Fruit fly (Drosophila melanogaster) whole organism: ENCODE results near the gene Aplip1.

Source experiments
- CG8478 ChIP-seq: fragments of >200 bp; optimal IDR thresholded peaks from 2 replicates; lab custom pipeline; 2018; ENCODE audit warnings: inconsistent platforms
- Dll ChIP-seq: fragments of >200 bp; optimal IDR thresholded peaks from 2 replicates; lab custom pipeline; 2017
- EcR ChIP-seq, 2 experiments: fragments of >200 bp; optimal IDR thresholded peaks; 2 replicates each; lab custom pipeline; 2017; ENCODE audit warnings: missing biosample characterization in 2 of 2, missing genetic modification characterization in 2 of 2, missing genetic modification reagents in 2 of 2
- pan ChIP-seq: fragments of >200 bp; optimal IDR thresholded peaks from 2 replicates; lab custom pipeline; 2017
- psq ChIP-seq: fragments of >200 bp; optimal IDR thresholded peaks from 2 replicates; lab custom pipeline; 2017
- usp ChIP-seq: fragments of >200 bp; optimal IDR thresholded peaks from 2 replicates; lab custom pipeline; 2017; ENCODE audit warnings: missing biosample characterization, missing genetic modification characterization, mixed read lengths

Aplip1 gene

dm6 chr3L:1204674-1205547 is 8.8 kb downstream of the Aplip1 start, which contains the start of gene CG9119:
Gene CG9119, minus strand, starts transcription at chr3L:1204795.
- TF ChIP-seq psq (lab: Kevin White, UChicago) (no peak), Dll (lab: Kevin White, UChicago) (no peak), CG8478 (no peak), EcR (GFP tag; optimal IDR thresholded peaks at IDR 0.05; lab: Kevin White, UChicago) (no peak), pan (lab: Kevin White, UChicago) (no peak), usp (GFP tag; lab: Kevin White, UChicago) (no peak)

- no peak for TF ChIP-seq EcR (GFP tag; optimal IDR thresholded peaks at IDR 0.05; lab: Kevin White, UChicago)
- no peak for TF ChIP-seq psq (lab: Kevin White, UChicago)
- no peak for TF ChIP-seq pan (lab: Kevin White, UChicago)
- no peak for TF ChIP-seq CG8478
- no peak for TF ChIP-seq usp (GFP tag; lab: Kevin White, UChicago)
- TF ChIP-seq Dll (lab: Kevin White, UChicago): no peak
Observed at dm6 chr3L:1206682-1207421, 10.7 kb downstream of the Aplip1 start, which contains the start of gene LysB. Gene LysB, plus strand, starts transcription at chr3L:1207371.

- TF ChIP-seq EcR (GFP tag; optimal IDR thresholded peaks at IDR 0.05; lab: Kevin White, UChicago) (no peak), Dll (lab: Kevin White, UChicago) (no peak), pan (lab: Kevin White, UChicago) (no peak), usp (GFP tag; lab: Kevin White, UChicago) (no peak), psq (lab: Kevin White, UChicago) (no peak), CG8478 (no peak)
Observed at dm6 chr3L:1208206-1208605, 12.1 kb downstream of the Aplip1 start.

- TF ChIP-seq psq (lab: Kevin White, UChicago): no peak
- TF ChIP-seq CG8478: no peak
- TF ChIP-seq pan (lab: Kevin White, UChicago): no peak
- no peak for TF ChIP-seq usp (GFP tag; lab: Kevin White, UChicago)
- no peak for TF ChIP-seq EcR (GFP tag; optimal IDR thresholded peaks at IDR 0.05; lab: Kevin White, UChicago)
- TF ChIP-seq Dll (lab: Kevin White, UChicago): no peak
Observed at dm6 chr3L:1211096-1211495, 15.0 kb downstream of the Aplip1 start, which contains the start of gene LysD. Gene LysD, minus strand, starts transcription at chr3L:1211196.

- no peak for TF ChIP-seq pan (lab: Kevin White, UChicago)
- TF ChIP-seq usp (GFP tag; lab: Kevin White, UChicago): no peak
- TF ChIP-seq CG8478: no peak
- no peak for TF ChIP-seq EcR (GFP tag; optimal IDR thresholded peaks at IDR 0.05; lab: Kevin White, UChicago)
- no peak for TF ChIP-seq Dll (lab: Kevin White, UChicago)
- TF ChIP-seq psq (lab: Kevin White, UChicago): no peak
Observed at dm6 chr3L:1212113-1212512, 16.0 kb downstream of the Aplip1 start.

dm6 chr3L:1212571-1212970 is 16.5 kb downstream of the Aplip1 start, which contains the start of gene LysE:
Gene LysE, plus strand, starts transcription at chr3L:1212827.
- TF ChIP-seq CG8478 (no peak), pan (lab: Kevin White, UChicago) (no peak), Dll (lab: Kevin White, UChicago) (no peak), usp (GFP tag; lab: Kevin White, UChicago) (no peak), EcR (GFP tag; optimal IDR thresholded peaks at IDR 0.05; lab: Kevin White, UChicago) (no peak)

dm6 chr3L:1216460-1216859 is 20.3 kb downstream of the Aplip1 start:
- TF ChIP-seq pan (lab: Kevin White, UChicago): no peak
- TF ChIP-seq Dll (lab: Kevin White, UChicago): no peak
- TF ChIP-seq EcR (GFP tag; optimal IDR thresholded peaks at IDR 0.05; lab: Kevin White, UChicago): no peak
- no peak for TF ChIP-seq CG8478
- no peak for TF ChIP-seq psq (lab: Kevin White, UChicago)

dm6 chr3L:1218596-1218995 is 22.5 kb downstream of the Aplip1 start, which contains the start of gene LysP:
Gene LysP, minus strand, starts transcription at chr3L:1218696.
- TF ChIP-seq CG8478 (no peak), EcR (GFP tag; optimal IDR thresholded peaks at IDR 0.05; lab: Kevin White, UChicago) (no peak), usp (GFP tag; lab: Kevin White, UChicago) (no peak), Dll (lab: Kevin White, UChicago) (no peak), psq (lab: Kevin White, UChicago) (no peak), pan (lab: Kevin White, UChicago) (no peak)

- TF ChIP-seq usp (GFP tag; lab: Kevin White, UChicago): no peak
Observed at dm6 chr3L:1227303-1227797, 31.2 kb downstream of the Aplip1 start, which contains the start of gene LysS. Gene LysS, plus strand, starts transcription at chr3L:1227747.

dm6 chr3L:1232582-1232981 is 36.5 kb downstream of the Aplip1 start, which contains the start of gene CG33965:
Gene CG33965, plus strand, starts transcription at chr3L:1232882.
- TF ChIP-seq pan (lab: Kevin White, UChicago) (no peak), usp (GFP tag; lab: Kevin White, UChicago) (no peak), EcR (GFP tag; optimal IDR thresholded peaks at IDR 0.05; lab: Kevin White, UChicago) (no peak), psq (lab: Kevin White, UChicago) (no peak), CG8478 (no peak), Dll (lab: Kevin White, UChicago) (no peak)

- TF ChIP-seq pan (lab: Kevin White, UChicago): no peak
- TF ChIP-seq Dll (lab: Kevin White, UChicago): no peak
- no peak for TF ChIP-seq EcR (GFP tag; optimal IDR thresholded peaks at IDR 0.05; lab: Kevin White, UChicago)
- no peak for TF ChIP-seq usp (GFP tag; lab: Kevin White, UChicago)
- no peak for TF ChIP-seq psq (lab: Kevin White, UChicago)
- TF ChIP-seq CG8478: no peak
Observed at dm6 chr3L:1233830-1234229, 37.7 kb downstream of the Aplip1 start, which contains the start of gene CG33966. Gene CG33966, plus strand, starts transcription at chr3L:1234130.
